Fruit fly (Drosophila melanogaster) whole organism, embryonic: ENCODE data around the gene spel1.

Source experiments
- Asciz ChIP-seq: fragments of 200-800 bp; sonication (Bioruptor generic); optimal IDR thresholded peaks from 2 replicates; lab custom pipeline; 2017; ENCODE audit warnings: missing biosample characterization, mild to moderate bottlenecking, missing genetic modification characterization, missing genetic modification reagents
- CG11247 ChIP-seq: fragments of 200-800 bp; sonication (Bioruptor generic); IDR thresholded peaks from 2 replicates; pipeline ENCODE4 v1.3.6; 2022; ENCODE audit warnings: missing biosample characterization, missing genetic modification characterization
- CG11723 ChIP-seq: fragments of 200-800 bp; sonication (Bioruptor generic); optimal IDR thresholded peaks from 2 replicates; lab custom pipeline; 2017; ENCODE audit warnings: missing biosample characterization, mild to moderate bottlenecking, missing genetic modification characterization
- CG12104 ChIP-seq: fragments of 200-800 bp; sonication (Bioruptor generic); optimal IDR thresholded peaks from 3 replicates; lab custom pipeline; 2016; ENCODE audit warnings: missing biosample characterization, missing genetic modification characterization
- CG12155 ChIP-seq: fragments of 200-800 bp; sonication (Bioruptor generic); optimal IDR thresholded peaks from 3 replicates; lab custom pipeline; 2016; ENCODE audit warnings: missing biosample characterization, missing genetic modification characterization
- CG12236 ChIP-seq: fragments of 200-800 bp; sonication (Bioruptor generic); optimal IDR thresholded peaks from 2 replicates; lab custom pipeline; 2016; ENCODE audit warnings: missing biosample characterization, missing genetic modification characterization
- CG14050 ChIP-seq: fragments of 200-800 bp; sonication (Bioruptor generic); IDR thresholded peaks from 3 replicates; pipeline ENCODE4 v1.3.6; 2022; ENCODE audit warnings: missing biosample characterization, missing genetic modification characterization
- CG18619 ChIP-seq: fragments of 200-800 bp; sonication (Bioruptor generic); optimal IDR thresholded peaks from 3 replicates; lab custom pipeline; 2017; ENCODE audit warnings: missing biosample characterization, mild to moderate bottlenecking, missing genetic modification characterization
- CG4360 ChIP-seq: fragments of 200-800 bp; sonication (Bioruptor generic); IDR thresholded peaks from 2 replicates; pipeline ENCODE4 v1.3.6; 2022; ENCODE audit warnings: missing biosample characterization, missing genetic modification characterization
- CG5180 ChIP-seq: fragments of 200-800 bp; sonication (Bioruptor generic); optimal IDR thresholded peaks from 3 replicates; lab custom pipeline; 2017; ENCODE audit warnings: missing biosample characterization, missing genetic modification characterization, mild to moderate bottlenecking, moderate library complexity, missing genetic modification reagents
- CG6254 ChIP-seq: fragments of 200-800 bp; sonication (Bioruptor generic); optimal IDR thresholded peaks from 3 replicates; lab custom pipeline; 2017; ENCODE audit warnings: mild to moderate bottlenecking, missing biosample characterization, missing genetic modification reagents, missing genetic modification characterization
- CG6813 ChIP-seq: fragments of 200-800 bp; sonication (Bioruptor generic); optimal IDR thresholded peaks from 2 replicates; lab custom pipeline; 2017; ENCODE audit warnings: missing biosample characterization, missing genetic modification characterization, mild to moderate bottlenecking, moderate library complexity, missing genetic modification reagents
- CG8089 ChIP-seq: fragments of 200-800 bp; sonication (Bioruptor generic); optimal IDR thresholded peaks from 3 replicates; lab custom pipeline; 2016; ENCODE audit warnings: missing biosample characterization, missing genetic modification characterization
- CG9932 ChIP-seq: fragments of 200-800 bp; sonication (Bioruptor generic); IDR thresholded peaks from 2 replicates; pipeline ENCODE4 v1.3.6; 2022; ENCODE audit warnings: missing biosample characterization, missing genetic modification characterization
- CHES-1-like ChIP-seq: fragments of 200-800 bp; sonication (Bioruptor generic); optimal IDR thresholded peaks from 2 replicates; lab custom pipeline; 2016; ENCODE audit warnings: missing biosample characterization, missing genetic modification characterization
- CkIIα-i1 ChIP-seq: fragments of 200-800 bp; sonication (Bioruptor generic); IDR thresholded peaks from 2 replicates; pipeline ENCODE4 v1.3.6; 2022; ENCODE audit warnings: missing biosample characterization, missing genetic modification characterization
- Dek ChIP-seq: fragments of 200-800 bp; sonication (Bioruptor generic); optimal IDR thresholded peaks from 3 replicates; lab custom pipeline; 2019; ENCODE audit warnings: missing biosample characterization, mild to moderate bottlenecking, missing genetic modification characterization, moderate library complexity
- Gug ChIP-seq: fragments of 200-800 bp; sonication (Bioruptor generic); IDR thresholded peaks from 4 replicates; pipeline ENCODE4 v1.3.6; 2022; ENCODE audit warnings: missing biosample characterization, missing genetic modification characterization
- H2.0 ChIP-seq: fragments of 200-800 bp; sonication (Bioruptor generic); IDR thresholded peaks from 2 replicates; pipeline ENCODE4 v1.3.6; 2022; ENCODE audit warnings: missing biosample characterization, missing genetic modification characterization
- HHEX ChIP-seq: fragments of 200-800 bp; sonication (Bioruptor generic); optimal IDR thresholded peaks from 3 replicates; lab custom pipeline; 2017; ENCODE audit warnings: missing biosample characterization, mild to moderate bottlenecking, missing genetic modification characterization, missing genetic modification reagents
- HLHmδ ChIP-seq: fragments of 200-800 bp; sonication (Bioruptor generic); optimal IDR thresholded peaks from 2 replicates; lab custom pipeline; 2018; ENCODE audit warnings: missing biosample characterization, mild to moderate bottlenecking, missing genetic modification characterization, moderate library complexity
- Hand ChIP-seq: fragments of 200-800 bp; sonication (Bioruptor generic); optimal IDR thresholded peaks from 2 replicates; lab custom pipeline; 2017; ENCODE audit warnings: mild to moderate bottlenecking, missing biosample characterization, missing genetic modification reagents, missing genetic modification characterization
- Jarid2 ChIP-seq: fragments of 200-800 bp; sonication (Bioruptor generic); optimal IDR thresholded peaks from 3 replicates; lab custom pipeline; 2017; ENCODE audit warnings: mild to moderate bottlenecking, missing biosample characterization, missing genetic modification reagents, missing genetic modification characterization
- Nf-YA ChIP-seq: fragments of 200-800 bp; sonication (Bioruptor generic); IDR thresholded peaks from 2 replicates; pipeline ENCODE4 v1.3.6; 2022; ENCODE audit warnings: missing biosample characterization, missing genetic modification characterization
- Rfx ChIP-seq: fragments of 200-800 bp; sonication (Bioruptor generic); IDR thresholded peaks from 2 replicates; pipeline ENCODE4 v1.3.6; 2022; ENCODE audit warnings: missing biosample characterization, missing genetic modification characterization
- Scr ChIP-seq: fragments of 200-800 bp; sonication (Bioruptor generic); IDR thresholded peaks from 2 replicates; pipeline ENCODE4 v1.3.6; 2022; ENCODE audit warnings: missing biosample characterization, missing genetic modification characterization; ENCODE audit not compliant: partially characterized antibody
- Sox100B ChIP-seq: fragments of 200-800 bp; sonication (Bioruptor generic); optimal IDR thresholded peaks from 3 replicates; lab custom pipeline; 2018; ENCODE audit warnings: missing biosample characterization, mild to moderate bottlenecking, missing genetic modification characterization
- Stat92E ChIP-seq, 3 experiments: fragments of >200 bp in 2 of 3; fragments of 200-800 bp in 1 of 3; sonication (Bioruptor generic) in 1 of 3; optimal IDR thresholded peaks; 2 replicates each; lab custom pipeline; 2017 to 2019; ENCODE audit warnings: missing biosample characterization in 3 of 3, missing genetic modification characterization in 3 of 3, mild to moderate bottlenecking in 1 of 3, moderate library complexity in 1 of 3
- YL-1 ChIP-seq: fragments of 200-800 bp; sonication (Bioruptor generic); optimal IDR thresholded peaks from 3 replicates; lab custom pipeline; 2017; ENCODE audit warnings: missing biosample characterization, mild to moderate bottlenecking, missing genetic modification characterization
- abd-A ChIP-seq: fragments of 200-800 bp; sonication (Bioruptor generic); optimal IDR thresholded peaks from 3 replicates; lab custom pipeline; 2019; ENCODE audit warnings: missing biosample characterization, mild to moderate bottlenecking, missing genetic modification characterization, moderate library complexity
- dimm ChIP-seq: fragments of 200-800 bp; sonication (Bioruptor generic); IDR thresholded peaks from 2 replicates; pipeline ENCODE4 v1.3.6; 2022; ENCODE audit warnings: missing biosample characterization, missing genetic modification characterization
- ems ChIP-seq: fragments of 200-800 bp; sonication (Bioruptor generic); optimal IDR thresholded peaks from 3 replicates; lab custom pipeline; 2016; ENCODE audit warnings: missing biosample characterization, missing genetic modification characterization
- fd96Cb ChIP-seq: fragments of 200-800 bp; sonication (Bioruptor generic); optimal IDR thresholded peaks from 2 replicates; lab custom pipeline; 2018; ENCODE audit warnings: missing biosample characterization, mild to moderate bottlenecking, missing genetic modification characterization, moderate library complexity
- gcm2 ChIP-seq: fragments of 200-800 bp; sonication (Bioruptor generic); optimal IDR thresholded peaks from 2 replicates; lab custom pipeline; 2016; ENCODE audit warnings: missing biosample characterization, missing genetic modification characterization
- gem ChIP-seq: fragments of 200-800 bp; sonication (Bioruptor generic); optimal IDR thresholded peaks from 2 replicates; lab custom pipeline; 2019; ENCODE audit warnings: missing biosample characterization, mild to moderate bottlenecking, missing genetic modification characterization, moderate library complexity
- insv ChIP-seq, 2 experiments: fragments of 200-800 bp; sonication (Bioruptor generic); optimal IDR thresholded peaks; 3 replicates each; lab custom pipeline; 2016 to 2018; ENCODE audit warnings: missing biosample characterization in 2 of 2, missing genetic modification characterization in 2 of 2
- kay ChIP-seq: fragments of 200-800 bp; sonication (Bioruptor generic); optimal IDR thresholded peaks from 2 replicates; lab custom pipeline; 2016; ENCODE audit warnings: missing biosample characterization, missing genetic modification characterization
- klu ChIP-seq: fragments of 200-800 bp; sonication (Bioruptor generic); IDR thresholded peaks from 2 replicates; pipeline ENCODE4 v1.3.6; 2022; ENCODE audit warnings: missing biosample characterization, missing genetic modification characterization
- kni ChIP-seq: fragments of 200-800 bp; sonication (Bioruptor generic); optimal IDR thresholded peaks from 3 replicates; lab custom pipeline; 2017; ENCODE audit warnings: mild to moderate bottlenecking, missing biosample characterization, missing genetic modification reagents, missing genetic modification characterization
- org-1 ChIP-seq: fragments of 200-800 bp; sonication (Bioruptor generic); optimal IDR thresholded peaks from 2 replicates; lab custom pipeline; 2017; ENCODE audit warnings: missing biosample characterization, missing genetic modification characterization
- pan ChIP-seq, 4 experiments: fragments of >200 bp in 3 of 4; fragments of 200-800 bp in 1 of 4; sonication (Bioruptor generic) in 1 of 4; optimal IDR thresholded peaks in 3 of 4; IDR thresholded peaks in 1 of 4; 2 replicates each; pipeline versions ENCODE4 v1.3.6 to Lab custom; 2017 to 2022; ENCODE audit warnings: missing biosample characterization in 2 of 4, missing genetic modification characterization in 2 of 4, mixed read lengths in 1 of 4
- repo ChIP-seq: fragments of 200-800 bp; sonication (Bioruptor generic); optimal IDR thresholded peaks from 2 replicates; lab custom pipeline; 2016; ENCODE audit warnings: missing biosample characterization, missing genetic modification characterization
- sc ChIP-seq, 3 experiments: fragments of >200 bp in 2 of 3; fragments of 200-800 bp in 1 of 3; sonication (Bioruptor generic) in 1 of 3; optimal IDR thresholded peaks; 2 replicates in 2 of 3; 3 replicates in 1 of 3; lab custom pipeline; 2017; ENCODE audit warnings: mild to moderate bottlenecking in 1 of 3, missing biosample characterization in 1 of 3, missing genetic modification characterization in 1 of 3, missing genetic modification reagents in 1 of 3
- schlank ChIP-seq: fragments of 200-800 bp; sonication (Bioruptor generic); optimal IDR thresholded peaks from 2 replicates; lab custom pipeline; 2018; ENCODE audit warnings: missing biosample characterization, mild to moderate bottlenecking, missing genetic modification characterization
- scrt ChIP-seq: fragments of 200-800 bp; sonication (Bioruptor generic); optimal IDR thresholded peaks from 2 replicates; lab custom pipeline; 2018; ENCODE audit warnings: missing biosample characterization, mild to moderate bottlenecking, missing genetic modification characterization, moderate library complexity
- seq ChIP-seq: fragments of 200-800 bp; sonication (Bioruptor generic); IDR thresholded peaks from 2 replicates; pipeline ENCODE4 v1.3.6; 2022; ENCODE audit warnings: missing biosample characterization, missing genetic modification characterization
- tio ChIP-seq: fragments of 200-800 bp; sonication (Bioruptor generic); optimal IDR thresholded peaks from 2 replicates; lab custom pipeline; 2017; ENCODE audit warnings: missing biosample characterization, missing genetic modification characterization, inconsistent platforms
- tup ChIP-seq: fragments of 200-800 bp; sonication (Bioruptor generic); optimal IDR thresholded peaks from 2 replicates; lab custom pipeline; 2016; ENCODE audit warnings: missing biosample characterization, mild to moderate bottlenecking, missing genetic modification characterization, moderate library complexity
- zen ChIP-seq: fragments of 200-800 bp; sonication (Bioruptor generic); optimal IDR thresholded peaks from 3 replicates; lab custom pipeline; 2018; ENCODE audit warnings: missing biosample characterization, mild to moderate bottlenecking, missing genetic modification characterization, moderate library complexity

spel1 gene

DNA sequence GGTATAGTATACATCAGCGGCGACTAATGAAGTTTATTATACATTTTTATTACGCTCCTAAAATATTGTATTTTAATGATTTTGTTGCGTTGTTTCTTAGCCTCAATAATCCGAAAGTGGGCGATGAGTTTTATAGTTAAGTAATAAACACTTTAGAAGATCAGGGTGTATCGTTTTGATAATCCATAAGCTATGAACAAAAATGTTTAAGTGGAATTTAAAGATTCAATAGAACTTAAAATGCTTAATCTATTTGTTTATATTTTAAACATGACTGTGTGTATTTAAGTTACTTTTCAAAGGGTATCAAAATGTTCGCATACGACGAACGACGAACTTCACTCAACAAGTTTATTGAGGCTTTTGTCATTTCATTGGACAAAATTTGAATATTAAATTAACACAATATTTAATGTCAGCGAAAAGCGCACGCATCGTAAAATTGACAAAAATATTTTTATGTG is 10.4 kb downstream of the spel1 start (continued):
- TF ChIP-seq HHEX (GFP tag; lab: Kevin White, UChicago) (no peak), YL-1 (GFP tag; lab: Kevin White, UChicago) (no peak), Stat92E (GFP tag; optimal IDR thresholded peaks at IDR 0.05; lab: Kevin White, UChicago) (no peak), CkIIα-i1 (0 out of 2 replicates have a peak, but pooled peaks have one; percentile 12), Jarid2 (GFP tag; lab: Kevin White, UChicago) (peak; percentile 5), Scr (no peak), CG6813 (GFP tag; lab: Kevin White, UChicago) (no peak), gem (tag; lab: Kevin White, UChicago) (peak; percentile 92), CG6254 (GFP tag; lab: Kevin White, UChicago) (no peak), CG14050 (GFP tag; lab: Robert Waterston, UW) (peak; percentile 77), fd96Cb (peak; percentile 28), CG18619 (GFP tag; lab: Kevin White, UChicago) (peak; percentile 31), tio (GFP tag; lab: Kevin White, UChicago) (peak; percentile 69), schlank (tag; lab: Kevin White, UChicago) (no peak), CHES-1-like (GFP tag; lab: Kevin White, UChicago) (peak; percentile 77), pan (optimal IDR thresholded peaks at IDR 0.05; lab: Kevin White, UChicago) (no peak), pan (GFP tag; optimal IDR thresholded peaks at IDR 0.05 in 1 of 2, IDR thresholded peaks at IDR 0.05 in 1 of 2) (peak in 1 of 2 experiments; percentile 76), Asciz (peak; percentile 6), gcm2 (GFP tag; lab: Kevin White, UChicago) (peak; percentile 41), insv (GFP tag; optimal IDR thresholded peaks at IDR 0.05; lab: Kevin White, UChicago) (no peak), H2.0 (GFP tag; lab: Robert Waterston, UW) (peak; percentile 75), CG9932 (GFP tag; lab: Robert Waterston, UW) (peak; percentile 88), sc (optimal IDR thresholded peaks at IDR 0.05; lab: Kevin White, UChicago) (no peak), sc (GFP tag; optimal IDR thresholded peaks at IDR 0.05; lab: Kevin White, UChicago) (no peak), CG8089 (no peak), CG5180 (GFP tag; lab: Kevin White, UChicago) (no peak), org-1 (GFP tag; lab: Kevin White, UChicago) (peak; percentile 71), zen (tag; lab: Kevin White, UChicago) (no peak), CG12236 (peak; percentile 59), CG12155 (GFP tag; lab: Kevin White, UChicago) (peak; percentile 67), CG11247 (GFP tag; lab: Robert Waterston, UW) (peak; percentile 82), ems (GFP tag; lab: Kevin White, UChicago) (peak; percentile 29), abd-A (tag; lab: Kevin White, UChicago) (peak; percentile 93), Nf-YA (GFP tag; lab: Robert Waterston, UW) (0 out of 2 replicates have a peak, but pooled peaks have one; percentile 36), tup (GFP tag; lab: Kevin White, UChicago) (peak; percentile 9), CG11723 (peak; percentile 28), seq (GFP tag; lab: Robert Waterston, UW) (peak; percentile 76), Gug (GFP tag; lab: Robert Waterston, UW) (no peak), CG4360 (GFP tag; lab: Robert Waterston, UW) (no peak), kni (no peak), repo (GFP tag; lab: Kevin White, UChicago) (no peak), kay (GFP tag; lab: Kevin White, UChicago) (peak; percentile 20), klu (GFP tag; lab: Robert Waterston, UW) (no peak; the same call in none of the 2 replicates), HLHmδ (GFP tag; lab: Kevin White, UChicago) (no peak), scrt (no peak), CG12104 (GFP tag; lab: Kevin White, UChicago) (no peak), Hand (GFP tag; lab: Kevin White, UChicago) (peak; percentile 42), dimm (peak; percentile 66), Rfx (GFP tag; lab: Robert Waterston, UW) (peak; percentile 93), Dek (tag; lab: Kevin White, UChicago) (peak; percentile 81), Sox100B (peak; percentile 61)
